Worm (Caenorhabditis elegans) whole organism, early embryonic: ENCODE data around the gene dmd-7.

Source experiments
- F13C5.2 ChIP-seq: sonication (generic microtip); optimal IDR thresholded peaks from 2 replicates; lab custom pipeline; 2017; ENCODE audit warnings: mild to moderate bottlenecking, missing genetic modification characterization, inconsistent platforms, missing compliant biosample characterization
- aly-1 ChIP-seq: sonication (generic microtip); optimal IDR thresholded peaks from 2 replicates; lab custom pipeline; 2016; ENCODE audit warnings: missing genetic modification characterization, missing compliant biosample characterization
- ama-1 ChIP-seq: fragments of 150-350 bp; optimal IDR thresholded peaks from 2 replicates; lab custom pipeline; 2014
- ets-7 ChIP-seq: sonication (generic microtip); optimal IDR thresholded peaks from 2 replicates; lab custom pipeline; 2016; ENCODE audit warnings: missing genotype, missing genetic modification characterization, missing compliant biosample characterization
- flt-1 ChIP-seq: fragments of 200-800 bp; sonication (Bioruptor generic); IDR thresholded peaks from 2 replicates; pipeline ENCODE4 v1.3.6; 2022; ENCODE audit warnings: missing genetic modification characterization, missing compliant biosample characterization
- hmbx-1 ChIP-seq: sonication (generic microtip); optimal IDR thresholded peaks from 2 replicates; lab custom pipeline; 2016; ENCODE audit warnings: mild to moderate bottlenecking, missing genetic modification characterization, missing compliant biosample characterization
- hmg-4 ChIP-seq: fragments of 200-800 bp; sonication (Bioruptor generic); optimal IDR thresholded peaks from 2 replicates; lab custom pipeline; 2018; ENCODE audit warnings: mild to moderate bottlenecking, missing genetic modification characterization, missing compliant biosample characterization
- hnd-1 ChIP-seq: sonication (generic microtip); optimal IDR thresholded peaks from 2 replicates; lab custom pipeline; 2016; ENCODE audit warnings: missing genetic modification characterization, missing compliant biosample characterization
- pes-1 ChIP-seq: fragments of 200-800 bp; sonication (Bioruptor generic); IDR thresholded peaks from 2 replicates; pipeline ENCODE4 v1.3.6; 2022; ENCODE audit warnings: missing genetic modification reagents, missing genetic modification characterization, missing compliant biosample characterization
- sea-1 ChIP-seq: fragments of 200-800 bp; sonication (Bioruptor generic); conservative IDR thresholded peaks from 2 replicates; pipeline ENCODE4 v1.3.6; 2022; ENCODE audit warnings: missing genetic modification characterization, missing compliant biosample characterization
- tbx-11 ChIP-seq: fragments of 200-800 bp; sonication (Bioruptor generic); IDR thresholded peaks from 2 replicates; pipeline ENCODE4 v1.3.6; 2022; ENCODE audit warnings: missing genetic modification characterization, missing compliant biosample characterization
- tra-4 ChIP-seq: sonication (generic microtip); optimal IDR thresholded peaks from 2 replicates; lab custom pipeline; 2017; ENCODE audit warnings: missing genetic modification characterization, missing compliant biosample characterization

DNA sequence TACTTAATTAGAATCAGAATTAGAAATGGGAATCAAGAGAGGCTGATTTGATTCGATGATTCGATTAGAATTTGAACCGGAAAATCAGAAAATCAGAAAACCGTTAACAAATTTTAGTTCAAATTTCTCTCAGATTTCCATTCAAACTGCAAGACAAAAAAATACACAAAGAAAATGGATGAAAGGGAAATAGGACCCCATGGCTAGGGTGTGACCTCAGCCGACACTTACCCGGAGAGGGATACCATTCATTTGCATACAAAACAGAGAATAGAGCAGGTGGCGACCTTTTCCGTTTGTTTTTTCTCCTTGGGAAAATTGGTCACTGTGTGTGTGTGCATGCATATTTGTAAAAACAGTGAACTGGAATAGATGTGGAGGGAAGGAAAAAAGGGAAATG is 12.8 kb upstream of the dmd-7 start:
- TF ChIP-seq hmbx-1 (tag; lab: Kevin White, UChicago): no peak
- TF ChIP-seq ama-1: no peak
- TF ChIP-seq hnd-1 (tag; lab: Kevin White, UChicago): no peak
- peak; percentile 17 for TF ChIP-seq hmg-4 (GFP tag; lab: Kevin White, UChicago)
- TF ChIP-seq tbx-11 (GFP tag; lab: Robert Waterston, UW): no peak
- no peak for TF ChIP-seq flt-1 (GFP tag; lab: Robert Waterston, UW)
- TF ChIP-seq sea-1: no peak
- no peak for TF ChIP-seq aly-1 (tag; lab: Kevin White, UChicago)
- TF ChIP-seq pes-1 (GFP tag; lab: Robert Waterston, UW): no peak
- TF ChIP-seq tra-4 (tag; lab: Kevin White, UChicago): no peak
- TF ChIP-seq F13C5.2 (tag; lab: Kevin White, UChicago): no peak
- no peak for TF ChIP-seq ets-7 (tag; lab: Kevin White, UChicago)
